Worm (Caenorhabditis elegans) whole organism, L4/young adult: ENCODE data around the gene vhl-1.

Experiments used
- W03F9.2 ChIP-seq: fragments of 150-350 bp; optimal IDR thresholded peaks from 2 replicates; lab custom pipeline; 2014; ENCODE audit warnings: missing biosample characterization, missing genetic modification characterization
- him-1 ChIP-seq: sonication (generic microtip); optimal IDR thresholded peaks from 2 replicates; lab custom pipeline; 2016; ENCODE audit warnings: missing genotype, missing genetic modification reagents, missing genetic modification characterization, missing compliant biosample characterization

- TF ChIP-seq him-1 (tag; lab: Kevin White, UChicago) (no peak), W03F9.2 (tag; lab: Kevin White, UChicago) (no peak)
Observed at ce11 chrX:11316750-11317149, 9.6 kb downstream of the vhl-1 start, which contains the start of gene nlp-57.
